Fruit fly (Drosophila melanogaster) whole organism, embryonic: Measurements from ENCODE around the gene CG7173.

Experiments used
- CG10267 ChIP-seq: fragments of 200-800 bp; sonication (Bioruptor generic); optimal IDR thresholded peaks from 2 replicates; lab custom pipeline; 2018; ENCODE audit warnings: missing biosample characterization, mild to moderate bottlenecking, missing genetic modification characterization, moderate library complexity
- CG10431 ChIP-seq: fragments of 200-800 bp; sonication (Bioruptor generic); optimal IDR thresholded peaks from 3 replicates; lab custom pipeline; 2018; ENCODE audit warnings: missing biosample characterization, mild to moderate bottlenecking, missing genetic modification characterization
- CG13624 ChIP-seq: fragments of 200-800 bp; sonication (Bioruptor generic); optimal IDR thresholded peaks from 2 replicates; lab custom pipeline; 2016; ENCODE audit warnings: missing biosample characterization, missing genetic modification characterization
- CG15269 ChIP-seq: fragments of 200-800 bp; sonication (Bioruptor generic); optimal IDR thresholded peaks from 2 replicates; lab custom pipeline; 2018; ENCODE audit warnings: missing biosample characterization, mild to moderate bottlenecking, missing genetic modification characterization, moderate library complexity
- CG15696 ChIP-seq: fragments of 200-800 bp; sonication (Bioruptor generic); optimal IDR thresholded peaks from 2 replicates; lab custom pipeline; 2019; ENCODE audit warnings: missing biosample characterization, mild to moderate bottlenecking, missing genetic modification characterization, moderate library complexity
- CG1647 ChIP-seq: fragments of 200-800 bp; sonication (Bioruptor generic); optimal IDR thresholded peaks from 3 replicates; lab custom pipeline; 2016; ENCODE audit warnings: missing biosample characterization, missing genetic modification characterization
- CG1832 ChIP-seq: fragments of 200-800 bp; sonication (Bioruptor generic); optimal IDR thresholded peaks from 2 replicates; lab custom pipeline; 2017; ENCODE audit warnings: missing biosample characterization, mild to moderate bottlenecking, missing genetic modification characterization, inconsistent platforms
- CG2678 ChIP-seq: fragments of 200-800 bp; sonication (Bioruptor generic); optimal IDR thresholded peaks from 3 replicates; lab custom pipeline; 2019; ENCODE audit warnings: missing biosample characterization, mild to moderate bottlenecking, missing genetic modification characterization, moderate library complexity
- CG30020 ChIP-seq: fragments of 200-800 bp; optimal IDR thresholded peaks from 2 replicates; lab custom pipeline; 2019; ENCODE audit warnings: missing biosample characterization, mild to moderate bottlenecking, missing genetic modification characterization, moderate library complexity
- CG4282 ChIP-seq: fragments of 200-800 bp; sonication (Bioruptor generic); optimal IDR thresholded peaks from 2 replicates; lab custom pipeline; 2016; ENCODE audit warnings: missing biosample characterization, missing genetic modification characterization
- CG43689 ChIP-seq: fragments of 200-800 bp; sonication (Bioruptor generic); IDR thresholded peaks from 2 replicates; pipeline ENCODE4 v1.3.6; 2022; ENCODE audit warnings: missing biosample characterization, missing genetic modification characterization
- CG4707 ChIP-seq: fragments of 200-800 bp; sonication (Bioruptor generic); optimal IDR thresholded peaks from 2 replicates; lab custom pipeline; 2018; ENCODE audit warnings: missing biosample characterization, mild to moderate bottlenecking, missing genetic modification characterization, moderate library complexity
- CG5953 ChIP-seq: fragments of 200-800 bp; sonication (Bioruptor generic); IDR thresholded peaks from 2 replicates; pipeline ENCODE4 v1.3.6; 2022; ENCODE audit warnings: missing biosample characterization, missing genetic modification characterization
- CG7372 ChIP-seq: fragments of 200-800 bp; sonication (Bioruptor generic); IDR thresholded peaks from 2 replicates; pipeline ENCODE4 v1.3.6; 2022; ENCODE audit warnings: missing biosample characterization, missing genetic modification characterization
- CG7745 ChIP-seq: fragments of 200-800 bp; sonication (Bioruptor generic); optimal IDR thresholded peaks from 2 replicates; lab custom pipeline; 2018; ENCODE audit warnings: missing biosample characterization, mild to moderate bottlenecking, missing genetic modification characterization, moderate library complexity
- CTCF ChIP-seq: fragments of 200-800 bp; sonication (Bioruptor generic); optimal IDR thresholded peaks from 2 replicates; lab custom pipeline; 2017; ENCODE audit warnings: missing biosample characterization, mild to moderate bottlenecking, missing genetic modification characterization, moderate library complexity
- CkIIα-i1 ChIP-seq: fragments of 200-800 bp; sonication (Bioruptor generic); IDR thresholded peaks from 2 replicates; pipeline ENCODE4 v1.3.6; 2022; ENCODE audit warnings: missing biosample characterization, missing genetic modification characterization
- D19B ChIP-seq: fragments of 200-800 bp; sonication (Bioruptor generic); optimal IDR thresholded peaks from 2 replicates; lab custom pipeline; 2017; ENCODE audit warnings: missing biosample characterization, mild to moderate bottlenecking, missing genetic modification characterization
- Ets97D ChIP-seq: fragments of 200-800 bp; sonication (Bioruptor generic); optimal IDR thresholded peaks from 3 replicates; lab custom pipeline; 2016; ENCODE audit warnings: missing biosample characterization, missing genetic modification characterization
- GATAe ChIP-seq: fragments of 200-800 bp; sonication (Bioruptor generic); conservative IDR thresholded peaks from 2 replicates; pipeline ENCODE4 v1.3.6; 2022; ENCODE audit warnings: missing biosample characterization, missing genetic modification characterization
- Gsc ChIP-seq: fragments of 200-800 bp; sonication (Bioruptor generic); IDR thresholded peaks from 2 replicates; pipeline ENCODE4 v1.3.6; 2022; ENCODE audit warnings: missing biosample characterization, missing genetic modification characterization
- HHEX ChIP-seq: fragments of 200-800 bp; sonication (Bioruptor generic); optimal IDR thresholded peaks from 3 replicates; lab custom pipeline; 2017; ENCODE audit warnings: missing biosample characterization, mild to moderate bottlenecking, missing genetic modification characterization, missing genetic modification reagents
- HLH4C ChIP-seq: fragments of 200-800 bp; sonication (Bioruptor generic); IDR thresholded peaks from 3 replicates; pipeline ENCODE4 v1.3.6; 2022; ENCODE audit warnings: missing biosample characterization, missing genetic modification characterization; ENCODE audit not compliant: partially characterized antibody
- Hey ChIP-seq: fragments of 200-800 bp; sonication (Bioruptor generic); optimal IDR thresholded peaks from 3 replicates; lab custom pipeline; 2018; ENCODE audit warnings: missing biosample characterization, mild to moderate bottlenecking, missing genetic modification characterization
- Lim3 ChIP-seq: fragments of 200-800 bp; sonication (Bioruptor generic); IDR thresholded peaks from 2 replicates; pipeline ENCODE4 v1.3.6; 2022; ENCODE audit warnings: missing biosample characterization, missing genetic modification characterization
- Lpt ChIP-seq: fragments of >200 bp; optimal IDR thresholded peaks from 2 replicates; lab custom pipeline; 2018; ENCODE audit warnings: missing biosample characterization, missing genetic modification characterization
- MBD-R2 ChIP-seq: fragments of 200-800 bp; sonication (Bioruptor generic); IDR thresholded peaks from 2 replicates; pipeline ENCODE4 v1.3.6; 2022; ENCODE audit warnings: missing biosample characterization, missing genetic modification characterization
- Mes4 ChIP-seq: fragments of 200-800 bp; sonication (Bioruptor generic); optimal IDR thresholded peaks from 2 replicates; lab custom pipeline; 2016; ENCODE audit warnings: missing biosample characterization, missing genetic modification characterization
- Poxn ChIP-seq: fragments of 200-800 bp; sonication (Bioruptor generic); IDR thresholded peaks from 2 replicates; pipeline ENCODE4 v1.3.6; 2022; ENCODE audit warnings: missing biosample characterization, missing genetic modification characterization
- Scr ChIP-seq: fragments of 200-800 bp; sonication (Bioruptor generic); IDR thresholded peaks from 2 replicates; pipeline ENCODE4 v1.3.6; 2022; ENCODE audit warnings: missing biosample characterization, missing genetic modification characterization; ENCODE audit not compliant: partially characterized antibody
- Sin3A ChIP-seq: fragments of >200 bp; optimal IDR thresholded peaks from 2 replicates; lab custom pipeline; 2018
- al ChIP-seq: fragments of 200-800 bp; sonication (Bioruptor generic); IDR thresholded peaks from 2 replicates; pipeline ENCODE4 v1.3.6; 2022; ENCODE audit warnings: missing biosample characterization, missing genetic modification characterization
- aop ChIP-seq: fragments of 200-800 bp; sonication (Bioruptor generic); IDR thresholded peaks from 2 replicates; pipeline ENCODE4 v1.3.6; 2022; ENCODE audit warnings: missing biosample characterization, missing genetic modification characterization
- ap ChIP-seq: fragments of 200-800 bp; sonication (Bioruptor generic); IDR thresholded peaks from 2 replicates; pipeline ENCODE4 v1.3.6; 2022; ENCODE audit warnings: missing biosample characterization, missing genetic modification characterization
- ato ChIP-seq: fragments of 200-800 bp; sonication (Bioruptor generic); IDR thresholded peaks from 2 replicates; pipeline ENCODE4 v1.3.6; 2022; ENCODE audit warnings: missing biosample characterization, missing genetic modification characterization; ENCODE audit not compliant: partially characterized antibody
- bsh ChIP-seq, 2 experiments: fragments of 200-800 bp; sonication (Bioruptor generic); optimal IDR thresholded peaks; 2 replicates each; lab custom pipeline; 2017 to 2018; ENCODE audit warnings: mild to moderate bottlenecking in 2 of 2, missing biosample characterization in 2 of 2, missing genetic modification characterization in 2 of 2, moderate library complexity in 1 of 2
- cas ChIP-seq: fragments of 200-800 bp; sonication (Bioruptor generic); IDR thresholded peaks from 2 replicates; pipeline ENCODE4 v1.3.6; 2022; ENCODE audit warnings: missing biosample characterization, missing genetic modification characterization
- fru ChIP-seq: fragments of >200 bp; optimal IDR thresholded peaks from 2 replicates; lab custom pipeline; 2017
- ham ChIP-seq: fragments of 200-800 bp; sonication (Bioruptor generic); IDR thresholded peaks from 2 replicates; pipeline ENCODE4 v1.3.6; 2022; ENCODE audit warnings: missing biosample characterization, missing genetic modification characterization
- ind ChIP-seq: fragments of 200-800 bp; sonication (Bioruptor generic); optimal IDR thresholded peaks from 3 replicates; lab custom pipeline; 2016; ENCODE audit warnings: missing biosample characterization, missing genetic modification characterization
- kah ChIP-seq: fragments of 200-800 bp; sonication (Bioruptor generic); optimal IDR thresholded peaks from 2 replicates; lab custom pipeline; 2018; ENCODE audit warnings: missing biosample characterization, mild to moderate bottlenecking, missing genetic modification characterization
- klu ChIP-seq: fragments of 200-800 bp; sonication (Bioruptor generic); IDR thresholded peaks from 2 replicates; pipeline ENCODE4 v1.3.6; 2022; ENCODE audit warnings: missing biosample characterization, missing genetic modification characterization
- phol ChIP-seq: fragments of 200-800 bp; sonication (Bioruptor generic); optimal IDR thresholded peaks from 3 replicates; lab custom pipeline; 2018; ENCODE audit warnings: missing biosample characterization, mild to moderate bottlenecking, missing genetic modification characterization, moderate library complexity
- pita ChIP-seq: fragments of 200-800 bp; sonication (Bioruptor generic); optimal IDR thresholded peaks from 2 replicates; lab custom pipeline; 2017; ENCODE audit warnings: missing biosample characterization, mild to moderate bottlenecking, missing genetic modification characterization
- sc ChIP-seq, 3 experiments: fragments of >200 bp in 2 of 3; fragments of 200-800 bp in 1 of 3; sonication (Bioruptor generic) in 1 of 3; optimal IDR thresholded peaks; 2 replicates in 2 of 3; 3 replicates in 1 of 3; lab custom pipeline; 2017; ENCODE audit warnings: mild to moderate bottlenecking in 1 of 3, missing biosample characterization in 1 of 3, missing genetic modification characterization in 1 of 3, missing genetic modification reagents in 1 of 3
- sima ChIP-seq: fragments of 200-800 bp; sonication (Bioruptor generic); optimal IDR thresholded peaks from 2 replicates; lab custom pipeline; 2016; ENCODE audit warnings: missing biosample characterization, missing genetic modification characterization
- sna ChIP-seq: fragments of 200-800 bp; sonication (Bioruptor generic); IDR thresholded peaks from 2 replicates; pipeline ENCODE4 v1.3.6; 2022; ENCODE audit warnings: missing biosample characterization, missing genetic modification characterization; ENCODE audit not compliant: partially characterized antibody
- sr ChIP-seq: fragments of 200-800 bp; sonication (Bioruptor generic); IDR thresholded peaks from 3 replicates; pipeline ENCODE4 v1.3.6; 2022; ENCODE audit warnings: missing biosample characterization, missing genetic modification characterization
- tna ChIP-seq: fragments of 200-800 bp; sonication (Bioruptor generic); IDR thresholded peaks from 2 replicates; pipeline ENCODE4 v1.3.6; 2022; ENCODE audit warnings: missing biosample characterization, missing genetic modification characterization; ENCODE audit not compliant: partially characterized antibody
- toy ChIP-seq: fragments of 200-800 bp; sonication (Bioruptor generic); IDR thresholded peaks from 2 replicates; pipeline ENCODE4 v1.3.6; 2022; ENCODE audit warnings: missing biosample characterization, missing genetic modification characterization
- vvl ChIP-seq: fragments of 200-800 bp; sonication (Bioruptor generic); IDR thresholded peaks from 2 replicates; pipeline ENCODE4 v1.3.6; 2022; ENCODE audit warnings: missing biosample characterization, missing genetic modification characterization
- z ChIP-seq: fragments of 200-800 bp; sonication (Bioruptor generic); IDR thresholded peaks from 3 replicates; pipeline ENCODE4 v1.3.6; 2022; ENCODE audit warnings: missing biosample characterization, missing genetic modification characterization
- zf30C ChIP-seq: fragments of 200-800 bp; sonication (Bioruptor generic); optimal IDR thresholded peaks from 3 replicates; lab custom pipeline; 2018; ENCODE audit warnings: missing biosample characterization, mild to moderate bottlenecking, missing genetic modification characterization

Gene CG7173

DNA sequence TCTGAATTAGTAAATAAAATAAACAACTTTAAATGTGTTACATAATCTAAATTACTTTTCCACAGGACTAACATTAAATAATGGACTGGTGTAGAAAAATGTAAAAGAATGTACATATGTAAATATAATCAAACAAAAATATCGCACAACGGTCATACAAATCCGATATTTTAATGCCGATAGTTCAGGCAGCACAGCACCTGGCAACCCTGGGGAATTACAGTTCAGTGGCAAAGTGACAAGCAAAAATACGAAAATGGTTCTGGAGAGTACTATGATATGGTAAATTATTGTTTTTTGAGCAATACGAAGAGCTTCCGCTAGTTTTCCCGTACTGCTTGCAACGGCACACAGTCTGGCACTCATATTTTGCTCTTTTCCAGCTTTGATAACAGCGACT, 21.2 kb downstream of the CG7173 start, which contains the start of gene Rpn10 (continued):
- no peak for TF ChIP-seq sc (optimal IDR thresholded peaks at IDR 0.05; lab: Kevin White, UChicago)
- no peak for TF ChIP-seq sc (GFP tag; optimal IDR thresholded peaks at IDR 0.05; lab: Kevin White, UChicago)
- no peak for TF ChIP-seq Hey (tag; lab: Kevin White, UChicago)
- TF ChIP-seq CG43689 (GFP tag; lab: Robert Waterston, UW), result no peak
- no peak for TF ChIP-seq fru (lab: Kevin White, UChicago)
- peak; percentile 4 for TF ChIP-seq ind
- no peak for TF ChIP-seq kah
- no peak for TF ChIP-seq CG1832 (GFP tag; lab: Kevin White, UChicago)
- no peak for TF ChIP-seq toy (GFP tag; lab: Robert Waterston, UW)
- no peak for TF ChIP-seq z
- peak; percentile 78 for TF ChIP-seq zf30C
- no peak for TF ChIP-seq CG4282
- no peak for TF ChIP-seq CG15269 (tag; lab: Kevin White, UChicago)
- TF ChIP-seq GATAe (GFP tag; lab: Robert Waterston, UW), result no peak
- TF ChIP-seq CTCF (GFP tag; lab: Kevin White, UChicago), result peak; percentile 73
- no peak for TF ChIP-seq D19B
- no peak for TF ChIP-seq ham (GFP tag; lab: Robert Waterston, UW)
- TF ChIP-seq CG1647 (GFP tag; lab: Kevin White, UChicago), result no peak
- TF ChIP-seq CG15696 (tag; lab: Kevin White, UChicago), result no peak
- no peak for TF ChIP-seq CG5953 (GFP tag; lab: Robert Waterston, UW)
- TF ChIP-seq CG13624 (GFP tag; lab: Kevin White, UChicago), result peak; percentile 29
- no peak for TF ChIP-seq Lpt (GFP tag; lab: Kevin White, UChicago)
- TF ChIP-seq CG30020, result peak; percentile 85
- TF ChIP-seq al (GFP tag; lab: Robert Waterston, UW), result no peak
- TF ChIP-seq CG2678 (tag; lab: Kevin White, UChicago), result no peak
- TF ChIP-seq phol (tag; lab: Kevin White, UChicago), result peak; percentile 64
- TF ChIP-seq pita (GFP tag; lab: Kevin White, UChicago), result no peak
- no peak for TF ChIP-seq sr (GFP tag; lab: Robert Waterston, UW)
- TF ChIP-seq Gsc (GFP tag; lab: Robert Waterston, UW), result no peak
- no peak for TF ChIP-seq CG10431
- no peak for TF ChIP-seq HHEX (GFP tag; lab: Kevin White, UChicago)
- peak; percentile 27 for TF ChIP-seq Sin3A
- TF ChIP-seq CkIIα-i1 (GFP tag; lab: Robert Waterston, UW), result no peak
- TF ChIP-seq cas (GFP tag; lab: Robert Waterston, UW), result no peak
- no peak for TF ChIP-seq CG7745 (tag; lab: Kevin White, UChicago)
- peak; percentile 94 for TF ChIP-seq sna (GFP tag; lab: Robert Waterston, UW)
- peak; percentile 94 for TF ChIP-seq tna (GFP tag; lab: Robert Waterston, UW)
- TF ChIP-seq ato (GFP tag; lab: Robert Waterston, UW), result peak; percentile 97
- no peak for TF ChIP-seq klu (GFP tag; lab: Robert Waterston, UW)
- no peak for TF ChIP-seq ap (GFP tag; lab: Robert Waterston, UW)
- no peak; the same call in 1 of the 2 replicates for TF ChIP-seq vvl
- TF ChIP-seq CG10267 (tag; lab: Kevin White, UChicago), result peak; percentile 58
- TF ChIP-seq MBD-R2 (GFP tag; lab: Robert Waterston, UW), result peak; percentile 99
- TF ChIP-seq CG7372, result no peak
- no peak for TF ChIP-seq aop (GFP tag; lab: Robert Waterston, UW)
- no peak for TF ChIP-seq CG4707 (GFP tag; lab: Kevin White, UChicago)
- no peak for TF ChIP-seq bsh (GFP tag; optimal IDR thresholded peaks at IDR 0.05; lab: Kevin White, UChicago)
- no peak for TF ChIP-seq Lim3 (GFP tag; lab: Robert Waterston, UW)
- TF ChIP-seq Scr (GFP tag; lab: Robert Waterston, UW), result peak; percentile 97
- peak; percentile 95 for TF ChIP-seq HLH4C (GFP tag; lab: Robert Waterston, UW)
- no peak for TF ChIP-seq Poxn (GFP tag; lab: Robert Waterston, UW)
- peak; percentile 76 for TF ChIP-seq Ets97D (GFP tag; lab: Kevin White, UChicago)
- no peak for TF ChIP-seq Mes4 (GFP tag; lab: Kevin White, UChicago)
- TF ChIP-seq sima (GFP tag; lab: Kevin White, UChicago), result no peak
